Worm (Caenorhabditis elegans): Measurements from ENCODE around the gene Y48E1C.4.

Y48E1C.4 gene

DNA sequence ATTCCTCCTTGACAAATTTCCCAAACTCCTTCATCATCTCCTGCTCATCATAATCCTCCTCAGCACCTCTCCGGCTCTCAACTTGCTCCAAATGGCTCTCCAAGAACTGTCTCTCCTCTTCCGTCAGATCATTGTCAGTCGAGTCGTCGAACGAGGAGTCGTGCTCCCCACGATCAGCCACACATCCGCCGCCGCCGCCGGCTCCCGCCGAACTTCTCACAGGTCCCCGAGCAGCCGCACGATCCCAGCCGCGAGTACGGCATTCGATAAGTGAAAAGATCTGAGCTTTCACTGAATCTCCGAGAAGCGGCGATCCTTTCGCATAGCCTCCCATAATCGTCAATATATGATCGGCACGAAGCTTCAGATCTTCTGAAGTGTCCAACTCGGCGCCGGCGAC, 14.7 kb upstream of the Y48E1C.4 start:
- no peak for TF ChIP-seq unc-62 (GFP tag; optimal IDR thresholded peaks at IDR 0.05)

DNA sequence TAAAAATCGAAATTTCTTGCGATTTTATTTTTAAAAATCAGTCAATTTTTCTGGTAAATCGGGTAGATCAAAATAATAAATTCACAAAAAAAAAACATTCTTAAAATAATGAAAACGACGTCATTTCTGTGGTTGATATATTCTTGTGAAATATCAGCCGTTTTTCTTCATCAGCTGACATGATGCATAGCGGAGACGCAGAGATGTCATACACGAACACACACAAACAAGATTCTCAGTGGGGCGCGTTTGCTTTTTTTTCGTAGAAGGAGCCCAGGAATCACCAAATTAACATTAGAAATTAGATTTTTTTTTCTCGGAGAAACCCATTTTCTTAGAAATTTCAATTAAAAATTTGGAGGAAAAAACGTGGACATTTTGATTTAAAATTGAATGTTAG, 11.0 kb upstream of the Y48E1C.4 start:
- no peak for TF ChIP-seq unc-62 (GFP tag; optimal IDR thresholded peaks at IDR 0.05)

DNA sequence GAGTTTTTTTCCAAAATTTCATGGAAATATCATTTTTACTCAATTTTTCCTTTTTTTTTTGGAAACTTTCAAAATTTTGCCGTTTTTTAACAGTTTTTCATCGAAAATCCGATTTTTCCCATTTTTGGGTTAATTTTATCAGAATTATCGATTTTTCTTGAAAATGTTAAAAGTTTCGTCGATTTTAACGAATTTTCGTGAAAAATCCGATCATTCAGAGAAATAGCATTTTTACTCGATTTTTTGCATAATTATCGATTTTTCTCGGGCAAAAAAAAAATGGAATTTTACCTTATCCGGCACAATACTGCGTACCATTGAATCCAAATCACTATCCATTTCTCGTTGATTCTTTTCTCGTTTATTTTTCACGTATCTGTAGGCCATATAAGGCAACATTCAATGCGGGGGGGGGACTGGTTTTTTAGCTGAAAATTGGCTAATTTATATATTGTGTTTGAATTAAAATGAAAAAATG, 10.6 kb upstream of the Y48E1C.4 start, which contains the start of gene tbc-14:
Gene tbc-14 (minus strand): TSS at position 428 of the 478 bp plus-strand sequence.
- TF ChIP-seq unc-62 (GFP tag; optimal IDR thresholded peaks at IDR 0.05), result no peak

DNA sequence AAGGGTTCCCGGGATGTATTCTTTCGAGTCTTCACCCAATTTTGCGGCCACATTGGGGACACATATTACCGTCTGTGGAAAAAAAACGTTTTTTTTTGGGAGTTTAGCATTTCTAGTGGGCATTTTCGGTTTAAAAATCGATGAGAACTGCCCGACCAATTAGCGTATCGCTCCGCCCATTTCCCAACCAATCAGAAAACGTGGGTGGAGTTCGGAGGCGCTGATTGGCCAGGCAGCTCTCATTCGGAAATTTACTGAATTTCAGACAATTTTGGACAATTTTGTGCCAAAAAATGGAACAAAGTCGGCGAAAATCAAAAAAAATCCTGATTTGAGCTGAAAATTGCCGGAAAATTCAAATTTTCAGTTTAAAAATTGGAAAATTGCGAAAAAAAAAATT, 10.0 kb upstream of the Y48E1C.4 start:
- no peak for TF ChIP-seq unc-62 (GFP tag; optimal IDR thresholded peaks at IDR 0.05)

DNA sequence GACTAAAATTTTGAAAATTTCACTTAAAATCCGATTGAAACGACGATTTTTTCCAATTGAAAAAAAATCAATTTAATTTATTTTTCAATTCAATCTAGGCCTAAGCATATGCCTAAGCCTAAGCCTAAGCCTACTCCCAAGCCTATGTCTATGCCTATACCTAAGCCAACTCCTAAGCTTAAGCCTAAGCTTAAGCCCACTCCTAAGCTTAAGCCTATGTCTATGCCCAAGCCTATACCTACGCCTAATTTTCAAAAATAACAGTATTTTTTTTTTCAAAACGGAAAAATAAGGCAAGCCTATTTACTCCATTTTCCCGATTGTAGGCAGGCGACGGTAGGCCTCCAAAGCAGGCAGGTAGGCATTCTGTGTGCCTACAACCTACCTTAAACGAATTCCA, 7.7 kb upstream of the Y48E1C.4 start:
- TF ChIP-seq unc-62 (GFP tag; optimal IDR thresholded peaks at IDR 0.05), result no peak

DNA sequence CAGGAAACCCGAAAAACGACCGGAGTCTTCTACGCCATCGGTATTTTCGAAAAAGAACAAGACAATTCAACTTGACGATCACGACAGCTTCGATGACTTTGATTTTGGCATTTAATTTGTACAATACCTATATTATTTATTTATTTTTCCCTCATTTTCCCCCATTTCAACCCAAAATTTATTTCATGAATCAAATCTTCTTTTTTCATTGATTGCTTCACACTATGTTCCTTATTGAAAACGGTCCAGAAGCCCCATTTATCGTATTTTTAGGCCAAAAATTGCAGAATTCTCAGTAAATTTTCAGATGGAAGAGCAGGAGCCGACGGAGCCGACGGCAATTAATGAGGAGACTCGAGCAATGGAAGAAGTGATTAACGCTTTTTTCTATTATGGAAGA, 12.4 kb downstream of the Y48E1C.4 start, which contains the start of gene Y48E1C.2:
Gene Y48E1C.2 (plus strand): TSS at position 301 of the 400 bp plus-strand sequence.
- TF ChIP-seq unc-62 (GFP tag; optimal IDR thresholded peaks at IDR 0.05), result no peak

DNA sequence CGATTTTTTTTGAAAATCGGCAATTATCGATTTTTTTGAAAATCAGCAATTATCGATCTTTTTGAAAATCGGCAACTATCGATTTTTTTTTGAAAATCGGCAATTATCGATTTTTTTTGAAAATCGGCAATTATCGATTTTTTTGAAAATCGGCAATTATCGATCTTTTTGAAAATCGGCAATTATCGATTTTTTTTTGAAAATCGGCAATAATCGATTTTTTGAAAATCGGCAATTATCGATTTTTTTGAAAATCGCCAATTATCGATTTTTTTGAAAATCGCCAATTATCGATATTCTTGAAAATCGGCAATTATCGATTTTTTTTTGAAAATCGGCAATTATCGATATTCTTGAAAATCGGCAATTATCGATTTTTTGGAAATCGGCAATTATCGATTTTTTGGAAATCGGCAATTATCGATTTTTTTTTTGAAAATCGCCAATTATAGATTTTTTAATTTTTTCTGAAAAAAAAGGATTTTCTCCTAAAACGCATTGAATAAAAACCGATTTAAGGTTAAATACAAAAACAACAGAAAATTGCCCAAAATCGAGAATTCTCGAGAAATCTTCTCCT, 19.1 kb downstream of the Y48E1C.4 start:
- TF ChIP-seq unc-62 (GFP tag; optimal IDR thresholded peaks at IDR 0.05), result no peak

DNA sequence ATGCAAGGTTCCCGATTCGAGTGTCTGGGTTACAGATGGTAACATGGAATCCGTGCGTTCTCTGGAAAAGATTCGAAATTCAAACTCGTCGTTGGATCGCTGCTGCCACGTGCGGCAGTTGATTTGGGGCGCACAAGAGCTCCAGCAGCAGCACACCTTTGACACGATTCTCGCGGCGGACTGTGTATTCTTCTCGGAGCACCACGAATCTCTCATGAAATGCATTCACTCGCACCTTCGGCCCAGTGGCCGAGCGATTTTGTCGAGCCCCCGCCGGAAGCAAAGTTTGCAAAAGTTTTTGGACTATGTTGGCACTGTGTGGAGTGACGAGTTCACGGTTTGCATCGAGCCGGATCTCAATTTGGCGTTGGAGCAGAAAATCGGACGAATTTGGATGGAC, 20.1 kb downstream of the Y48E1C.4 start:
- TF ChIP-seq unc-62 (GFP tag; optimal IDR thresholded peaks at IDR 0.05), result no peak

DNA sequence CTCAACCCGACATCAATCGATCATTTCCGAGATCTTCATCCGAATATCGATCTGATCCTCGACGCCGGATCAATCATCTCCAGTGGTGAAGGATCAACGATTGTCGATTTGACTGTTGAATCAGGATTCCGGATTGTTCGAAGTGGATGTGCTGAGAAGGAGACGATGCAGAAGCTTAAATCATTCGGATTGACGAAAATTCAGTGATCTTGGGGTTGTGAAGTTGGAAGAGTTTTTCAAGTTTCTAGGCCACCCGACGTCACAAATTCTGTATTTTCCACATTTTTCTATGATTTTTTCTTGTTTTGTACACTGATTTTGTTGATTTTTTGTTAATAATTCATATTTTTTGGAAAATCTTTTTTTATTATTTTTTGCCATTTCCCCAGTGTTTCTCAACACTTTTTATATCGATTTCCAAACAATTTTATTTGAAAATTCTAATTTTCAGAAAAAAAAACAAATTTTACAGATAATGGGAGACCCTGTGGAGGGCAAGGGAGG, 22.0 kb downstream of the Y48E1C.4 start, which contains the start of gene Y48E1C.1:
Gene Y48E1C.1 (plus strand): TSS at position 454 of the 504 bp plus-strand sequence.
- TF ChIP-seq unc-62 (GFP tag; optimal IDR thresholded peaks at IDR 0.05), result no peak

- no peak for TF ChIP-seq unc-62 (GFP tag; optimal IDR thresholded peaks at IDR 0.05)
Observed at ce11 chrII:13414099-13414498, 22.5 kb downstream of the Y48E1C.4 start.

ce11 chrII:13412335-13412734, 24.3 kb downstream of the Y48E1C.4 start, which contains the start of gene Y48C3A.18:
Gene Y48C3A.18 (plus strand): TSS chrII:13412635.
- TF ChIP-seq unc-62 (GFP tag; optimal IDR thresholded peaks at IDR 0.05), result no peak

ce11 chrII:13405840-13406239, 30.8 kb downstream of the Y48E1C.4 start, which contains the start of gene efl-2:
Gene efl-2 (plus strand): TSS chrII:13406140.
- TF ChIP-seq unc-62 (GFP tag; optimal IDR thresholded peaks at IDR 0.05), result no peak

DNA sequence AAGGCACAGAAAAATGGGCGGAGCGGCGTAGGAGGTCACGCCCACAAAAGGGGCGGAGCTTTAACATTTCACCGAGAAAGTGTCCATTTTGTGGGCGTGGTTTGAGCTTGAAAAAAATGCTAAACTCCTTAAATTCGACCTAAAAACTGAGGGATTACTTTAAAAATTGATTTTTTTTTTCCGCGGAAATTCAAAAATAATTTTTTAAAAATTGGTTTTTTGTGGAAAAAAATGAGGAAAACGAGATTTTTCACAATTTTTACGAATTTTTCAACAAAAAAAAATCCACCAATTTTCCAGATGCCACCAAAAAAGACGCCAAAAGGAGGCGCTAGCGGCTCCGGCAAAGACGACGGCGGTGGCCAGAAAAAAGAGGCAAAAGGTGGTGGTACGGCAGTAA, 33.9 kb downstream of the Y48E1C.4 start, which contains the start of gene pinn-4:
Gene pinn-4 (plus strand): TSS at position 301 of the 400 bp plus-strand sequence.
- no peak for TF ChIP-seq unc-62 (GFP tag; optimal IDR thresholded peaks at IDR 0.05)

ce11 chrII:13401549-13401948, 35.1 kb downstream of the Y48E1C.4 start:
- no peak for TF ChIP-seq unc-62 (GFP tag; optimal IDR thresholded peaks at IDR 0.05)

ce11 chrII:13389461-13389860, 47.2 kb downstream of the Y48E1C.4 start, which contains the start of gene Y48C3A.14:
Gene Y48C3A.14 (plus strand): TSS chrII:13389761.
- TF ChIP-seq unc-62 (GFP tag; optimal IDR thresholded peaks at IDR 0.05), result no peak

All from whole organism, dauer.